Worm (Caenorhabditis elegans): Measurements from ENCODE around the gene ZK1128.1.
A peak's percentile ranks its signal among the peaks of the same experiment; 100 is the strongest.

ZK1128.1 gene

DNA sequence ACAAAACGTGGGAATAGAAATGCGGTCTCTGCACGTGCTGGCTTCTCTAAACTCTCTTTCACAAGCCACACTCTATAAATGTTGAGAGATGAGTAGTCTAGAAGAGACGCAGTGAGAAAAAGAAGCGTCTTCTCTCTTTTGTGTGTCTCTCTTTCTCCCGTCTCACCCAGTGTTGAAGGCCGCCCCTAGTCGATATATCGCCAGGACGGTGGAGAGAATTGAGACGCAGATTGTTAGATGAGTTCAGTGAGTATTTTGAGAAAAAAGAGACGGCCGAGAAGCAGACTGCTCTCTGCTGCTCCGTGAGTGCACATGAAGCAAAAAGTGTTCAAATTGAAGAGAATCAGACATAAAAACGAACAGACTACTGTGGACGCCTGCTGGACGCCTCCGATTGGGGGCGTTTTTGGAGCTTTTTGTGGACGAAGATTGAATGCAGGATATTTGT, 18.0 kb downstream of the ZK1128.1 start (continued):
- TF ChIP-seq hrde-1 (tag; optimal IDR thresholded peaks at IDR 0.05; ENCODE audit: borderline replicate concordance) (no peak), lag-1 (GFP tag; IDR thresholded peaks at IDR 0.05) (no peak), zim-3 (tag; optimal IDR thresholded peaks at IDR 0.05) (no peak), rpc-1 (optimal IDR thresholded peaks at IDR 0.05) (no peak), rpc-1 (tag; optimal IDR thresholded peaks at IDR 0.05) (no peak), madf-3 (GFP tag; IDR thresholded peaks at IDR 0.05) (no peak), T26A5.8 (tag; optimal IDR thresholded peaks at IDR 0.05) (no peak), C06A6.2 (GFP tag; conservative IDR thresholded peaks at IDR 0.05) (peak; percentile 66; the same call in 1 of the 2 replicates), repo-1 (tag; optimal IDR thresholded peaks at IDR 0.05) (peak; percentile 40), mxl-1 (tag; optimal IDR thresholded peaks at IDR 0.05) (no peak), ztf-6 (GFP tag; IDR thresholded peaks at IDR 0.05) (no peak), tbp1 (GFP tag; optimal IDR thresholded peaks at IDR 0.05) (peak; percentile 45), nhr-80 (tag; optimal IDR thresholded peaks at IDR 0.05) (peak; percentile 78), ceh-79 (tag; optimal IDR thresholded peaks at IDR 0.05) (no peak), fkh-3 (tag; optimal IDR thresholded peaks at IDR 0.05) (no peak), nfya-2 (GFP tag; IDR thresholded peaks at IDR 0.05) (no peak), dpff-1 (tag; optimal IDR thresholded peaks at IDR 0.05) (no peak), hmg-20 (GFP tag; IDR thresholded peaks at IDR 0.05) (no peak), somi-1 (GFP tag; optimal IDR thresholded peaks at IDR 0.05) (peak; percentile 71), F52B5.7 (tag; optimal IDR thresholded peaks at IDR 0.05) (no peak), Y53G8AR.9 (GFP tag; conservative IDR thresholded peaks at IDR 0.05) (peak; percentile 60; the same call in 1 of the 2 replicates), bed-1 (GFP tag; IDR thresholded peaks at IDR 0.05) (no peak), nfya-1 (tag; optimal IDR thresholded peaks at IDR 0.05; ENCODE audit: borderline replicate concordance, insufficient read depth) (no peak), F49E8.2 (tag; optimal IDR thresholded peaks at IDR 0.05; ENCODE audit: insufficient read depth) (no peak), B0035.1 (tag; optimal IDR thresholded peaks at IDR 0.05) (no peak), rcor-1 (GFP tag; IDR thresholded peaks at IDR 0.05) (0 out of 2 replicates have a peak, but pooled peaks have one; percentile 27), hsf-1 (GFP tag; IDR thresholded peaks at IDR 0.05) (no peak), C17E4.6 (GFP tag; IDR thresholded peaks at IDR 0.05) (no peak), lsy-27 (tag; optimal IDR thresholded peaks at IDR 0.05; ENCODE audit: borderline replicate concordance, insufficient read depth) (no peak), pha-4 (tag; optimal IDR thresholded peaks at IDR 0.05) (peak; percentile 7), attf-6 (GFP tag; IDR thresholded peaks at IDR 0.05) (no peak)

DNA sequence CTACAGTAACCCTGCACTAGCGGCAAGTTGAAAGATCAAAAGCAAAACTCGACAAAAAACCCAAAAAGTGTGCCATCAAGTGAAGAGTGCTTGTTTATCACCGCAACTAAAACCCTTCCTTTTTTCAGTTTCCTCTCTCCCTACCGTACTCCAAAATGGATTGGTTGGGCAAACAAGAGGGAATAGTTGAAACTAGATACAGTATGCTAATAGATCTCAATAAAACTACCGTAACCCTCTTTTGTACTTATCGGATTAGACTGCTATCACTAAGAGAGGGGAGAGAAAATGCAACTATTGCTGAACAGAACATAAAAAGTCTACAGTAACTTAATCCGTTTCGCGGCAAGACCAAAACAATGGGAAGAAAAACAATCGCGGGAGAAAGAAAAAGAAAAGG, 19.2 kb downstream of the ZK1128.1 start:
- TF ChIP-seq rpc-1 (optimal IDR thresholded peaks at IDR 0.05) (no peak), rpc-1 (tag; optimal IDR thresholded peaks at IDR 0.05) (no peak), nfya-2 (GFP tag; IDR thresholded peaks at IDR 0.05) (0 out of 2 replicates have a peak, but pooled peaks have one; percentile 26)

DNA sequence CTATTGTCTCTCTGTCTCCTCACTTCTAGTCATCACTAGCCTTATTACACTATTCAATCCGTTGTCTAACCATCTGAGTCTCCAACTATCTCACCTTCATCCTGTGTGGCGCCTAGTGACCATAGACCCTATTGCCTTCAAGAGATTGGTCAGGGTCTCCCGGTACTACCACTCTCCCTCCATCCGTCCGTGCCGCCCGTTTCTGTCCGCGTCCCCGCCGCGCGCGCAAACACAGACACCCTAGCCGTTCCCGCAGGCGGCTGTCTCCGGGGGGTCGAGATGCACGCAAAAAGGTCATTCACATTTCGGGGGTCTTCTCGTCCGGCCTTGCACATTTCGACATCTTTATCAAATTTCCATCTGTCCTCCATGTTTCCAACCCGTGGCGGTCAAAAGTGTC, 20.0 kb downstream of the ZK1128.1 start:
- no peak for TF ChIP-seq B0261.1 (tag; optimal IDR thresholded peaks at IDR 0.05)
- TF ChIP-seq mxl-1 (tag; optimal IDR thresholded peaks at IDR 0.05), result no peak
- no peak for TF ChIP-seq athp-1 (tag; optimal IDR thresholded peaks at IDR 0.05)
- TF ChIP-seq cebp-1 (GFP tag; IDR thresholded peaks at IDR 0.05), result no peak
- peak; percentile 29 for TF ChIP-seq cebp-1 (tag; optimal IDR thresholded peaks at IDR 0.05)
- 0 out of 2 replicates have a peak, but pooled peaks have one; percentile 64 for TF ChIP-seq ekl-4 (GFP tag; IDR thresholded peaks at IDR 0.05)
- peak; percentile 66; the same call in 1 of the 2 replicates for TF ChIP-seq nfyb-1 (GFP tag; IDR thresholded peaks at IDR 0.05)
- TF ChIP-seq nhr-120 (GFP tag; IDR thresholded peaks at IDR 0.05), result 0 out of 2 replicates have a peak, but pooled peaks have one; percentile 57
- TF ChIP-seq hlh-12 (tag; optimal IDR thresholded peaks at IDR 0.05), result no peak
- no peak for TF ChIP-seq ceh-27 (GFP tag; optimal IDR thresholded peaks at IDR 0.05)
- no peak for TF ChIP-seq unc-130 (GFP tag; optimal IDR thresholded peaks at IDR 0.05)
- TF ChIP-seq madf-6 (GFP tag; IDR thresholded peaks at IDR 0.05), result peak; percentile 52; the same call in 1 of the 2 replicates
- no peak for TF ChIP-seq ccch-3 (GFP tag; optimal IDR thresholded peaks at IDR 0.05)
- peak; percentile 96 for TF ChIP-seq zfh-2 (GFP tag; conservative IDR thresholded peaks at IDR 0.05)
- TF ChIP-seq bed-2 (GFP tag; IDR thresholded peaks at IDR 0.05), result 0 out of 2 replicates have a peak, but pooled peaks have one; percentile 68
- TF ChIP-seq pbrm-1 (GFP tag; IDR thresholded peaks at IDR 0.05), result no peak
- TF ChIP-seq madf-3 (GFP tag; IDR thresholded peaks at IDR 0.05), result 0 out of 2 replicates have a peak, but pooled peaks have one; percentile 51
- 0 out of 2 replicates have a peak, but pooled peaks have one; percentile 24 for TF ChIP-seq lin-26 (GFP tag; IDR thresholded peaks at IDR 0.05)
- TF ChIP-seq efl-1 (GFP tag; optimal IDR thresholded peaks at IDR 0.05), result peak; percentile 35
